Worm (Caenorhabditis elegans) whole organism, L4 larva: ENCODE data around the gene fbxa-202.

ENCODE experiments used
- ama-1 ChIP-seq: fragments of 150-350 bp; optimal IDR thresholded peaks from 2 replicates; lab custom pipeline; 2014; ENCODE audit warnings: inconsistent platforms, mixed read lengths
- ceh-82 ChIP-seq: sonication (generic microtip); optimal IDR thresholded peaks from 2 replicates; lab custom pipeline; 2017; ENCODE audit warnings: missing biosample characterization, missing genetic modification characterization
- dpl-1 ChIP-seq: fragments of 150-350 bp; optimal IDR thresholded peaks from 2 replicates; lab custom pipeline; 2014; ENCODE audit warnings: missing biosample characterization, missing genetic modification reagents, missing genetic modification characterization
- fkh-10 ChIP-seq: fragments of 150-350 bp; optimal IDR thresholded peaks from 2 replicates; lab custom pipeline; 2014; ENCODE audit warnings: missing biosample characterization, missing genetic modification reagents, missing genetic modification characterization
- fos-1 ChIP-seq: fragments of 150-350 bp; optimal IDR thresholded peaks from 2 replicates; lab custom pipeline; 2014; ENCODE audit warnings: missing biosample characterization, missing genetic modification characterization
- jun-1 ChIP-seq: fragments of 150-350 bp; optimal IDR thresholded peaks from 2 replicates; lab custom pipeline; 2014; ENCODE audit warnings: missing biosample characterization, missing genetic modification reagents, missing genetic modification characterization
- lin-13 ChIP-seq: fragments of 150-350 bp; optimal IDR thresholded peaks from 2 replicates; lab custom pipeline; 2014; ENCODE audit warnings: missing biosample characterization, missing genetic modification reagents, missing genetic modification characterization
- lin-29 ChIP-seq: fragments of 200-800 bp; sonication (Bioruptor generic); IDR thresholded peaks from 2 replicates; pipeline ENCODE4 v1.3.6; 2022; ENCODE audit warnings: missing genetic modification reagents, missing genetic modification characterization, missing compliant biosample characterization
- lsy-2 ChIP-seq, 2 experiments: fragments of 150-350 bp in 1 of 2; sonication (generic microtip) in 1 of 2; optimal IDR thresholded peaks; 2 replicates each; lab custom pipeline; 2014 to 2017; ENCODE audit warnings: missing biosample characterization in 2 of 2, missing genetic modification characterization in 2 of 2
- madf-5 ChIP-seq, 2 experiments: fragments of 200-800 bp; sonication (Bioruptor generic); IDR thresholded peaks; 2 replicates each; pipeline ENCODE4 v1.3.6; 2022; ENCODE audit warnings: missing compliant biosample characterization in 2 of 2, missing genetic modification characterization in 2 of 2

DNA sequence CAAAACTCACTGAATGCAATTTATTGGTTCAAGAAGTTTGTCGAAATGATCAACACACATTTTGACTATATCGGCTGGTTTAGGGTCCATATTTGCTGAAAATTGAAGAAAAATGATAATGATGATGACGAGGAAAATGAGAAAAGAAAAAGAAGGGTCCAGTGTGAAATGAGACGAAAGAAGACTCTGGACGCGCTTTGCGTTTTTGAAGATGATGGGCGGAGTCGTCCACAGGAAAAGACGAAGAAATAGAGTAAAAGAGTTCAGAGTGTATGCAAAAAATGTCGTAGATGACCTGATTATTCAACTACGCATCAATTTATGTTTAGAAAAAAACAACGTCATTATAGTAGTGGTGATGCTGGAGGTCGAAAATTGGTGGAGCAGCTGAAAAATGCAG lies 47.8 kb downstream of the fbxa-202 start, which contains the start of gene F13H6.5:
- no peak for TF ChIP-seq madf-5 (GFP tag; IDR thresholded peaks at IDR 0.05; lab: Robert Waterston, UW)
- TF ChIP-seq fkh-10 (GFP tag; lab: Kevin White, UChicago), result no peak
- no peak for TF ChIP-seq ceh-82 (tag; lab: Kevin White, UChicago)
- TF ChIP-seq lin-13, result no peak
- TF ChIP-seq lsy-2 (tag; optimal IDR thresholded peaks at IDR 0.05; lab: Kevin White, UChicago), result no peak
- TF ChIP-seq lin-29 (GFP tag; lab: Robert Waterston, UW), result no peak
- no peak for TF ChIP-seq jun-1
- no peak for TF ChIP-seq fos-1
- TF ChIP-seq dpl-1, result no peak
- TF ChIP-seq ama-1 (lab: Kevin White, UChicago), result no peak
